Worm (Caenorhabditis elegans) whole organism, dauer: ENCODE data around the gene spe-27.

ENCODE experiments used
- unc-62 ChIP-seq: sonication (generic microtip); optimal IDR thresholded peaks from 2 replicates; lab custom pipeline; 2017; ENCODE audit warnings: missing biosample characterization, missing genetic modification reagents, missing genetic modification characterization

Gene spe-27

ce11 chrIV:5860762-5861161, 5.0 kb downstream of the spe-27 start:
- TF ChIP-seq unc-62 (GFP tag; lab: Kevin White, UChicago) = no peak

- TF ChIP-seq unc-62 (GFP tag; lab: Kevin White, UChicago) = no peak
These were observed 5.8 kb downstream of the spe-27 start, which contains the start of gene C06E7.4 for ce11 chrIV:5859876-5860275. Gene C06E7.4, minus strand, starts transcription at chrIV:5859976.

ce11 chrIV:5858212-5858611, 7.5 kb downstream of the spe-27 start:
- no peak for TF ChIP-seq unc-62 (GFP tag; lab: Kevin White, UChicago)

ce11 chrIV:5856975-5857374, 8.7 kb downstream of the spe-27 start:
- TF ChIP-seq unc-62 (GFP tag; lab: Kevin White, UChicago) = no peak

- no peak for TF ChIP-seq unc-62 (GFP tag; lab: Kevin White, UChicago)
These were observed 10.1 kb downstream of the spe-27 start for ce11 chrIV:5855608-5856007.

- TF ChIP-seq unc-62 (GFP tag; lab: Kevin White, UChicago) = no peak
These were observed 14.8 kb downstream of the spe-27 start for ce11 chrIV:5850765-5851377.

ce11 chrIV:5847986-5848707, 17.6 kb downstream of the spe-27 start, which contains the start of gene sams-3:
Gene sams-3, plus strand, starts transcription at chrIV:5848657.
- TF ChIP-seq unc-62 (GFP tag; lab: Kevin White, UChicago) = no peak

- TF ChIP-seq unc-62 (GFP tag; lab: Kevin White, UChicago) = no peak
These were observed 19.4 kb downstream of the spe-27 start, which contains the start of gene sams-4 for ce11 chrIV:5846269-5846668. Gene sams-4, minus strand, starts transcription at chrIV:5846369.

- no peak for TF ChIP-seq unc-62 (GFP tag; lab: Kevin White, UChicago)
These were observed 22.8 kb downstream of the spe-27 start for ce11 chrIV:5842905-5843304.

- no peak for TF ChIP-seq unc-62 (GFP tag; lab: Kevin White, UChicago)
These were observed 26.5 kb downstream of the spe-27 start, which contains the start of gene C06E7.2 for ce11 chrIV:5839178-5839577. Gene C06E7.2, plus strand, starts transcription at chrIV:5839478.

- TF ChIP-seq unc-62 (GFP tag; lab: Kevin White, UChicago) = no peak
These were observed 31.5 kb downstream of the spe-27 start for ce11 chrIV:5834182-5834581.

- no peak for TF ChIP-seq unc-62 (GFP tag; lab: Kevin White, UChicago)
These were observed 32.9 kb downstream of the spe-27 start for ce11 chrIV:5832801-5833200.

ce11 chrIV:5824493-5824892, 41.2 kb downstream of the spe-27 start, which contains the start of gene egal-1:
Gene egal-1, plus strand, starts transcription at chrIV:5824793.
- no peak for TF ChIP-seq unc-62 (GFP tag; lab: Kevin White, UChicago)

ce11 chrIV:5821997-5822396, 43.7 kb downstream of the spe-27 start:
- no peak for TF ChIP-seq unc-62 (GFP tag; lab: Kevin White, UChicago)

- no peak for TF ChIP-seq unc-62 (GFP tag; lab: Kevin White, UChicago)
These were observed 44.8 kb downstream of the spe-27 start for ce11 chrIV:5820953-5821352.

- no peak for TF ChIP-seq unc-62 (GFP tag; lab: Kevin White, UChicago)
These were observed 45.5 kb downstream of the spe-27 start for ce11 chrIV:5820056-5820799.
